Fruit fly (Drosophila melanogaster) whole organism, embryonic: ENCODE data around the gene CG15548.

Experiments
- Bdp1 ChIP-seq: fragments of 200-800 bp; sonication (Bioruptor generic); optimal IDR thresholded peaks from 3 replicates; lab custom pipeline; 2016; ENCODE audit warnings: missing biosample characterization, missing genetic modification characterization
- CG10543 ChIP-seq: fragments of 200-800 bp; sonication (Bioruptor generic); optimal IDR thresholded peaks from 3 replicates; lab custom pipeline; 2017; ENCODE audit warnings: missing biosample characterization, mild to moderate bottlenecking, missing genetic modification characterization, moderate library complexity
- CG11695 ChIP-seq: fragments of 200-800 bp; sonication (Bioruptor generic); IDR thresholded peaks from 3 replicates; pipeline ENCODE4 v1.3.6; 2022; ENCODE audit warnings: missing biosample characterization, missing genetic modification characterization
- CG13894 ChIP-seq: fragments of 200-800 bp; sonication (Bioruptor generic); optimal IDR thresholded peaks from 3 replicates; lab custom pipeline; 2018; ENCODE audit warnings: missing biosample characterization, mild to moderate bottlenecking, missing genetic modification characterization, moderate library complexity
- CG14441 ChIP-seq: fragments of 200-800 bp; sonication (Bioruptor generic); IDR thresholded peaks from 2 replicates; pipeline ENCODE4 v1.3.6; 2022; ENCODE audit warnings: missing biosample characterization, missing genetic modification characterization
- CG14667 ChIP-seq: fragments of 200-800 bp; sonication (Bioruptor generic); IDR thresholded peaks from 2 replicates; pipeline ENCODE4 v1.3.6; 2022; ENCODE audit warnings: missing biosample characterization, missing genetic modification characterization
- CG1602 ChIP-seq: fragments of 200-800 bp; sonication (Bioruptor generic); optimal IDR thresholded peaks from 3 replicates; lab custom pipeline; 2016; ENCODE audit warnings: missing biosample characterization, missing genetic modification characterization
- CG1792 ChIP-seq: fragments of 200-800 bp; sonication (Bioruptor generic); optimal IDR thresholded peaks from 2 replicates; lab custom pipeline; 2016; ENCODE audit warnings: missing biosample characterization, missing genetic modification characterization
- CG31365 ChIP-seq: fragments of 200-800 bp; sonication (Bioruptor generic); optimal IDR thresholded peaks from 2 replicates; lab custom pipeline; 2018; ENCODE audit warnings: missing biosample characterization, mild to moderate bottlenecking, missing genetic modification characterization
- CG34422 ChIP-seq: fragments of 200-800 bp; sonication (Bioruptor generic); IDR thresholded peaks from 3 replicates; pipeline ENCODE4 v1.3.6; 2022; ENCODE audit warnings: missing biosample characterization, missing genetic modification characterization
- CG4360 ChIP-seq: fragments of 200-800 bp; sonication (Bioruptor generic); IDR thresholded peaks from 2 replicates; pipeline ENCODE4 v1.3.6; 2022; ENCODE audit warnings: missing biosample characterization, missing genetic modification characterization
- CG6254 ChIP-seq: fragments of 200-800 bp; sonication (Bioruptor generic); optimal IDR thresholded peaks from 3 replicates; lab custom pipeline; 2017; ENCODE audit warnings: mild to moderate bottlenecking, missing biosample characterization, missing genetic modification reagents, missing genetic modification characterization
- CG6689 ChIP-seq: fragments of 200-800 bp; sonication (Bioruptor generic); IDR thresholded peaks from 2 replicates; pipeline ENCODE4 v1.3.6; 2022; ENCODE audit warnings: missing biosample characterization, missing genetic modification characterization
- CG6791 ChIP-seq: fragments of 200-800 bp; sonication (Bioruptor generic); IDR thresholded peaks from 3 replicates; pipeline ENCODE4 v1.3.6; 2022; ENCODE audit warnings: missing biosample characterization, missing genetic modification characterization; ENCODE audit not compliant: partially characterized antibody
- CG7839 ChIP-seq: fragments of 200-800 bp; sonication (Bioruptor generic); optimal IDR thresholded peaks from 3 replicates; lab custom pipeline; 2018; ENCODE audit warnings: missing biosample characterization, mild to moderate bottlenecking, missing genetic modification characterization, moderate library complexity
- CG8290 ChIP-seq, 3 experiments: fragments of 200-800 bp; sonication (Bioruptor generic); optimal IDR thresholded peaks; 2 replicates each; lab custom pipeline; 2016 to 2019; ENCODE audit warnings: missing biosample characterization in 3 of 3, missing genetic modification characterization in 3 of 3, mild to moderate bottlenecking in 2 of 3, moderate library complexity in 1 of 3
- D ChIP-seq, 2 experiments: fragments of 200-800 bp in 1 of 2; fragments of >200 bp in 1 of 2; sonication (Bioruptor generic) in 1 of 2; optimal IDR thresholded peaks; 2 replicates in 1 of 2; 3 replicates in 1 of 2; lab custom pipeline; 2017; ENCODE audit warnings: mild to moderate bottlenecking in 1 of 2, missing biosample characterization in 1 of 2, missing genetic modification characterization in 1 of 2, missing genetic modification reagents in 1 of 2
- Dad ChIP-seq: fragments of 200-800 bp; sonication (Bioruptor generic); optimal IDR thresholded peaks from 3 replicates; lab custom pipeline; 2016; ENCODE audit warnings: missing biosample characterization, missing genetic modification characterization
- Dbx ChIP-seq: fragments of 200-800 bp; sonication (Bioruptor generic); IDR thresholded peaks from 3 replicates; pipeline ENCODE4 v1.3.6; 2022; ENCODE audit warnings: missing biosample characterization, missing genetic modification characterization
- Doc3 ChIP-seq: fragments of 200-800 bp; sonication (Bioruptor generic); IDR thresholded peaks from 3 replicates; pipeline ENCODE4 v1.3.6; 2022; ENCODE audit warnings: missing biosample characterization, missing genetic modification characterization; ENCODE audit not compliant: partially characterized antibody
- Drgx ChIP-seq: fragments of 200-800 bp; sonication (Bioruptor generic); IDR thresholded peaks from 2 replicates; pipeline ENCODE4 v1.3.6; 2022; ENCODE audit warnings: missing biosample characterization, missing genetic modification characterization
- Gug ChIP-seq: fragments of 200-800 bp; sonication (Bioruptor generic); IDR thresholded peaks from 4 replicates; pipeline ENCODE4 v1.3.6; 2022; ENCODE audit warnings: missing biosample characterization, missing genetic modification characterization
- HLH54F ChIP-seq: fragments of 200-800 bp; sonication (Bioruptor generic); optimal IDR thresholded peaks from 3 replicates; lab custom pipeline; 2016; ENCODE audit warnings: missing biosample characterization, missing genetic modification characterization
- Nf-YA ChIP-seq: fragments of 200-800 bp; sonication (Bioruptor generic); IDR thresholded peaks from 2 replicates; pipeline ENCODE4 v1.3.6; 2022; ENCODE audit warnings: missing biosample characterization, missing genetic modification characterization
- Nf-YC ChIP-seq: fragments of 200-800 bp; optimal IDR thresholded peaks from 3 replicates; lab custom pipeline; 2019; ENCODE audit warnings: missing biosample characterization, mild to moderate bottlenecking, missing genetic modification characterization, moderate library complexity
- Opbp ChIP-seq: fragments of 200-800 bp; sonication (Bioruptor generic); IDR thresholded peaks from 3 replicates; pipeline ENCODE4 v1.3.6; 2022; ENCODE audit warnings: missing biosample characterization, missing genetic modification characterization; ENCODE audit not compliant: partially characterized antibody
- Ptx1 ChIP-seq: fragments of 200-800 bp; sonication (Bioruptor generic); IDR thresholded peaks from 2 replicates; pipeline ENCODE4 v1.3.6; 2022; ENCODE audit warnings: missing biosample characterization, missing genetic modification characterization
- Xrp1 ChIP-seq: fragments of 200-800 bp; sonication (Bioruptor generic); IDR thresholded peaks from 2 replicates; pipeline ENCODE4 v1.3.6; 2022; ENCODE audit warnings: missing biosample characterization, missing genetic modification characterization
- YL-1 ChIP-seq: fragments of 200-800 bp; sonication (Bioruptor generic); optimal IDR thresholded peaks from 3 replicates; lab custom pipeline; 2017; ENCODE audit warnings: missing biosample characterization, mild to moderate bottlenecking, missing genetic modification characterization
- ara ChIP-seq: fragments of 200-800 bp; sonication (Bioruptor generic); IDR thresholded peaks from 2 replicates; pipeline ENCODE4 v1.3.6; 2022; ENCODE audit warnings: missing biosample characterization, missing genetic modification characterization
- ash1 ChIP-seq: fragments of 200-800 bp; sonication (Bioruptor generic); optimal IDR thresholded peaks from 2 replicates; lab custom pipeline; 2018; ENCODE audit warnings: missing biosample characterization, mild to moderate bottlenecking, missing genetic modification characterization
- ato ChIP-seq: fragments of 200-800 bp; sonication (Bioruptor generic); IDR thresholded peaks from 2 replicates; pipeline ENCODE4 v1.3.6; 2022; ENCODE audit warnings: missing biosample characterization, missing genetic modification characterization; ENCODE audit not compliant: partially characterized antibody
- cad ChIP-seq: fragments of >200 bp; optimal IDR thresholded peaks from 2 replicates; lab custom pipeline; 2017; ENCODE audit warnings: missing biosample characterization, missing genetic modification characterization
- chinmo ChIP-seq: fragments of 200-800 bp; sonication (Bioruptor generic); IDR thresholded peaks from 4 replicates; pipeline ENCODE4 v1.3.6; 2022; ENCODE audit warnings: missing biosample characterization, missing genetic modification characterization; ENCODE audit not compliant: partially characterized antibody
- chn ChIP-seq: fragments of 200-800 bp; sonication (Bioruptor generic); optimal IDR thresholded peaks from 2 replicates; lab custom pipeline; 2016; ENCODE audit warnings: missing biosample characterization, missing genetic modification characterization
- dan ChIP-seq: fragments of 200-800 bp; sonication (Bioruptor generic); IDR thresholded peaks from 2 replicates; pipeline ENCODE4 v1.3.6; 2022; ENCODE audit warnings: missing biosample characterization, missing genetic modification characterization
- fd102C ChIP-seq: fragments of 200-800 bp; sonication (Bioruptor generic); optimal IDR thresholded peaks from 2 replicates; lab custom pipeline; 2018; ENCODE audit warnings: missing biosample characterization, mild to moderate bottlenecking, missing genetic modification characterization, moderate library complexity
- hbn ChIP-seq: fragments of 200-800 bp; sonication (Bioruptor generic); IDR thresholded peaks from 2 replicates; pipeline ENCODE4 v1.3.6; 2022; ENCODE audit warnings: missing biosample characterization, missing genetic modification characterization; ENCODE audit not compliant: partially characterized antibody
- kni ChIP-seq: fragments of 200-800 bp; sonication (Bioruptor generic); optimal IDR thresholded peaks from 3 replicates; lab custom pipeline; 2017; ENCODE audit warnings: mild to moderate bottlenecking, missing biosample characterization, missing genetic modification reagents, missing genetic modification characterization
- pros ChIP-seq: fragments of 200-800 bp; sonication (Bioruptor generic); optimal IDR thresholded peaks from 3 replicates; lab custom pipeline; 2019; ENCODE audit warnings: missing biosample characterization, mild to moderate bottlenecking, missing genetic modification characterization, moderate library complexity
- repo ChIP-seq: fragments of 200-800 bp; sonication (Bioruptor generic); optimal IDR thresholded peaks from 2 replicates; lab custom pipeline; 2016; ENCODE audit warnings: missing biosample characterization, missing genetic modification characterization
- seq ChIP-seq: fragments of 200-800 bp; sonication (Bioruptor generic); IDR thresholded peaks from 2 replicates; pipeline ENCODE4 v1.3.6; 2022; ENCODE audit warnings: missing biosample characterization, missing genetic modification characterization
- so ChIP-seq: fragments of 200-800 bp; sonication (Bioruptor generic); IDR thresholded peaks from 3 replicates; pipeline ENCODE4 v1.3.6; 2022; ENCODE audit warnings: missing biosample characterization, missing genetic modification characterization
- sr ChIP-seq: fragments of 200-800 bp; sonication (Bioruptor generic); IDR thresholded peaks from 3 replicates; pipeline ENCODE4 v1.3.6; 2022; ENCODE audit warnings: missing biosample characterization, missing genetic modification characterization
- tll ChIP-seq, 2 experiments: fragments of 200-800 bp in 1 of 2; fragments of >200 bp in 1 of 2; sonication (Bioruptor generic) in 1 of 2; optimal IDR thresholded peaks; 2 replicates each; lab custom pipeline; 2017 to 2019; ENCODE audit warnings: missing biosample characterization in 2 of 2, missing genetic modification characterization in 2 of 2, mild to moderate bottlenecking in 1 of 2, moderate library complexity in 1 of 2
- twi ChIP-seq: fragments of 200-800 bp; optimal IDR thresholded peaks from 2 replicates; lab custom pipeline; 2019; ENCODE audit warnings: missing biosample characterization, mild to moderate bottlenecking, missing genetic modification characterization, moderate library complexity
- vvl ChIP-seq: fragments of 200-800 bp; sonication (Bioruptor generic); IDR thresholded peaks from 2 replicates; pipeline ENCODE4 v1.3.6; 2022; ENCODE audit warnings: missing biosample characterization, missing genetic modification characterization
- yki ChIP-seq: fragments of >200 bp; optimal IDR thresholded peaks from 3 replicates; lab custom pipeline; 2018
- z ChIP-seq: fragments of 200-800 bp; sonication (Bioruptor generic); IDR thresholded peaks from 3 replicates; pipeline ENCODE4 v1.3.6; 2022; ENCODE audit warnings: missing biosample characterization, missing genetic modification characterization

Gene CG15548

DNA sequence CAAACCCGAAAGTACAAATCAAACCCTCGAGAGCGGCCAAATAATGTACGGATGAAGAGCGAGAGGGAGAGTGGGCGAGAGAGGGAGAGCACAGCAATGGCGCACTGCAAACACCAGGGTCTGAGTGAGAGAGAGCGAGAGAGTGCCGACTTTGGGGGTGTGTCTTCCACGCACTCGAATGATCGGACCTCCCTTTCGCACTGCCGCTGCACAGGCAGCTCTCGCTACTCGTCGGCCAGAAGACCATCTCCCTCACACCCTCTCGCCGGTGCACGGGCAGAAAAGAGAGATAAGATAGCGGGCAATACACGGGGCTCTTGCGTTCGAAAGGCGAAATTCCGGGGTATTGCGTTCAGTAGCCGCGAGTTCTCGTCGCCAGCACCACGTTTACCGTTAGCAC lies 47.1 kb upstream of the CG15548 start, which contains the start of gene Ptx1 (continued):
- TF ChIP-seq chinmo (peak; percentile 92), Drgx (GFP tag; lab: Robert Waterston, UW) (peak; percentile 24; the same call in 1 of the 2 replicates), sr (GFP tag; lab: Robert Waterston, UW) (0 out of 3 replicates have a peak, but pooled peaks have one; percentile 51), CG14667 (GFP tag; lab: Robert Waterston, UW) (no peak), Dbx (peak; percentile 50; the same call in 2 of the 3 replicates), kni (GFP tag; lab: Kevin White, UChicago) (peak; percentile 5), fd102C (GFP tag; lab: Kevin White, UChicago) (no peak), Dad (GFP tag; lab: Kevin White, UChicago) (no peak), CG8290 (GFP tag; optimal IDR thresholded peaks at IDR 0.05; lab: Kevin White, UChicago) (no peak), CG8290 (tag; optimal IDR thresholded peaks at IDR 0.05; lab: Kevin White, UChicago) (peak in 1 of 2 experiments; percentile 28), CG1792 (GFP tag; lab: Kevin White, UChicago) (no peak), Bdp1 (no peak), Ptx1 (GFP tag; lab: Robert Waterston, UW) (peak; percentile 52), hbn (GFP tag; lab: Robert Waterston, UW) (peak; percentile 44; the same call in 1 of the 2 replicates), so (no peak), CG34422 (GFP tag; lab: Robert Waterston, UW) (peak; percentile 43; the same call in 1 of the 3 replicates), cad (GFP tag; lab: Kevin White, UChicago) (peak; percentile 22), D (optimal IDR thresholded peaks at IDR 0.05; lab: Kevin White, UChicago) (peak; percentile 58), D (GFP tag; optimal IDR thresholded peaks at IDR 0.05; lab: Kevin White, UChicago) (peak; percentile 45), z (GFP tag; lab: Robert Waterston, UW) (0 out of 3 replicates have a peak, but pooled peaks have one; percentile 47), repo (no peak), Doc3 (GFP tag; lab: Robert Waterston, UW) (peak; percentile 32; the same call in 1 of the 3 replicates), CG31365 (tag; lab: Kevin White, UChicago) (no peak), CG14441 (GFP tag; lab: Robert Waterston, UW) (peak; percentile 35; the same call in 1 of the 2 replicates), yki (peak; percentile 74), HLH54F (GFP tag; lab: Kevin White, UChicago) (no peak), vvl (GFP tag; lab: Robert Waterston, UW) (0 out of 2 replicates have a peak, but pooled peaks have one; percentile 26), ash1 (GFP tag; lab: Kevin White, UChicago) (peak; percentile 44), YL-1 (GFP tag; lab: Kevin White, UChicago) (no peak), Nf-YC (peak; percentile 99), ato (no peak), pros (peak; percentile 37), chn (GFP tag; lab: Kevin White, UChicago) (peak; percentile 46), seq (GFP tag; lab: Robert Waterston, UW) (peak; percentile 94), CG7839 (tag; lab: Kevin White, UChicago) (no peak), CG4360 (GFP tag; lab: Robert Waterston, UW) (no peak), dan (GFP tag; lab: Robert Waterston, UW) (no peak), Xrp1 (no peak; the same call in 1 of the 2 replicates), CG10543 (GFP tag; lab: Kevin White, UChicago) (peak; percentile 39), Gug (GFP tag; lab: Robert Waterston, UW) (no peak), CG11695 (0 out of 3 replicates have a peak, but pooled peaks have one; percentile 36), CG6689 (GFP tag; lab: Robert Waterston, UW) (no peak), CG6254 (GFP tag; lab: Kevin White, UChicago) (peak; percentile 2), CG6791 (GFP tag; lab: Robert Waterston, UW) (peak; percentile 63; the same call in 2 of the 3 replicates), CG13894 (tag; lab: Kevin White, UChicago) (no peak), Nf-YA (GFP tag; lab: Robert Waterston, UW) (peak; percentile 92), ara (GFP tag; lab: Robert Waterston, UW) (0 out of 2 replicates have a peak, but pooled peaks have one; percentile 43), CG1602 (GFP tag; lab: Kevin White, UChicago) (no peak), tll (GFP tag; optimal IDR thresholded peaks at IDR 0.05; lab: Kevin White, UChicago) (peak; percentile 42 to 89), twi (tag; lab: Kevin White, UChicago) (peak; percentile 58), Opbp (peak; percentile 62; the same call in 2 of the 3 replicates)
